Worm (Caenorhabditis elegans) whole organism, young adult: ENCODE data around the gene sma-1.

Experiments
- ama-1 ChIP-seq, 3 experiments: fragments of 150-350 bp in 1 of 3; sonication (generic microtip) in 2 of 3; optimal IDR thresholded peaks; 2 replicates each; lab custom pipeline; 2014 to 2018; ENCODE audit warnings: missing biosample characterization in 2 of 3, missing genetic modification characterization in 2 of 3, missing genetic modification reagents in 2 of 3
- hsf-1 ChIP-seq: fragments of 200-800 bp; sonication (Bioruptor generic); IDR thresholded peaks from 2 replicates; pipeline ENCODE4 v1.3.6; 2022; ENCODE audit warnings: missing genetic modification reagents, missing genetic modification characterization, missing compliant biosample characterization
- nfyb-1 ChIP-seq: fragments of 200-800 bp; sonication (Bioruptor generic); IDR thresholded peaks from 2 replicates; pipeline ENCODE4 v1.3.6; 2022; ENCODE audit warnings: missing genetic modification reagents, missing genetic modification characterization, missing compliant biosample characterization
- nhr-80 ChIP-seq: sonication (generic microtip); optimal IDR thresholded peaks from 2 replicates; lab custom pipeline; 2016; ENCODE audit warnings: missing genetic modification characterization, missing compliant biosample characterization
- sdz-38 ChIP-seq: sonication (generic microtip); optimal IDR thresholded peaks from 2 replicates; lab custom pipeline; 2016; ENCODE audit warnings: missing genotype, missing genetic modification characterization, missing compliant biosample characterization
- unc-130 ChIP-seq: sonication (generic microtip); optimal IDR thresholded peaks from 2 replicates; lab custom pipeline; 2016; ENCODE audit warnings: missing genetic modification reagents, missing genetic modification characterization, missing compliant biosample characterization

DNA sequence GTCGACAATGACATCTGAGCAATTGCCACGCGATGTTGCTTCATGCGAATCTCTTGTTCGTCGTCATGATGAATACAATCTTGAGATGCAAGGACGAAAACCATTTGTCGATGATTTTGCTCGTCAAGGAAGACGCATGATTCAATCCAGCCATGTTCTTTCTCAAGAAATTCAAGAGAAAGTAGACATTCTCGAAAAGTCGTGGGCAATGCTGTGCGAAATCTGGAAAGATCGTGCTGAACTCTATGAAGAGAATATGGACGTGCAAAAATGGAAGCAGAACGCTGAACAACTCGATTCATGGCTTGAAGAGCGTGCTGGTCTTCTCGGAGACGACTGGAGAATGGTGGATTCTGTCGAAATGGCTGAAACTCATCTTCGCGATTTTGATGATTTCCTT lies 14.0 kb downstream of the sma-1 start:
- TF ChIP-seq unc-130 (GFP tag; lab: Kevin White, UChicago) (no peak), sdz-38 (tag; lab: Kevin White, UChicago) (no peak), nhr-80 (tag; lab: Kevin White, UChicago) (no peak), nfyb-1 (no peak), ama-1 (optimal IDR thresholded peaks at IDR 0.05; lab: Kevin White, UChicago) (no peak), ama-1 (GFP tag; optimal IDR thresholded peaks at IDR 0.05; lab: Kevin White, UChicago) (no peak), hsf-1 (GFP tag; lab: Robert Waterston, UW) (no peak)
